Fruit fly (Drosophila melanogaster): Measurements from ENCODE around the gene CG1571.

CG1571 gene

DNA sequence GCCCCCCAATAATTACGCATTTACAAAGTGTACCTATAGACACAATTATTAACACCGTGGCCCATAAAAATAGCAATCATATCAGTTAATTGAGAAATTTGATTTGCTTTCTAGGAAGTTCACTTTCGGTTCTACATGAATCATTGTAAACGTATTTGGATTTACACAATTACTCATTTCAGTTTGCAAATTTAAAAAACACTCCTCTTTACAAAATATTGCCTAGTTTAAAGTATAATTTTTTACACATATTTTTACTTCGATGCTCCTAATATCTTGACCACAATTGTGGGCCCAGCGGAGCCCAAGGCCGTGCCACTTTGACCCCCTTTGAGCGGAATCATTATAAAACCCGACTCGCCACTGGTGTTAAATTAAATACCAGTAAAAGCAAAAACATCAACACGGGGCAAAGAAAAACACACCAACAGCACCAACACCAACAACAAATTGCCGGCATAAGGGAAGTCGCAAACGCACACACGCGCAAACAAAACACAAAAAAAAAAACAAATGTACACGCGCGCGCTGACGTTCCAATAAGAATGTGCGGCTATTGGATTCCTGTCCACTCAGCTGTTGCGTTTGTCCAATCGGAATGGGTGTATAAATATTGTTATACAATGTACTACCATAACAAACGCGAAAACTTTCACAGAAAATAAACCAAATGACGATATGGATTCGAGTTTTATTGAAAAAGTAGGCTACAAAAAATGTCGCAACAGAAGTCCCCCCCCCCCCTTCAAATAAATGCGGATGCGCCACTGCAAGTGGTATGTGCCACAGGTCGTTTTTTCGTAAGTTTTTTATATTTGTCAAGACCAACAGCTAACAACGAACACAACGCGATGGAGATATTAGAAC lies 39.0 kb downstream of the CG1571 start (continued):
- TF ChIP-seq kah (GFP tag; optimal IDR thresholded peaks at IDR 0.05) (peak; percentile 9), NFAT (GFP tag; IDR thresholded peaks at IDR 0.05) (no peak), dm (GFP tag; optimal IDR thresholded peaks at IDR 0.05) (no peak), gcm2 (GFP tag; optimal IDR thresholded peaks at IDR 0.05) (no peak), CG34422 (GFP tag; IDR thresholded peaks at IDR 0.05) (no peak; the same call in 2 of the 3 replicates), Optix (GFP tag; IDR thresholded peaks at IDR 0.05) (no peak), Sox100B (GFP tag; optimal IDR thresholded peaks at IDR 0.05) (peak; percentile 61), Six4 (GFP tag; optimal IDR thresholded peaks at IDR 0.05) (no peak), CG8359 (GFP tag; optimal IDR thresholded peaks at IDR 0.05; ENCODE audit: borderline replicate concordance) (no peak), CG11696 (GFP tag; IDR thresholded peaks at IDR 0.05) (peak; percentile 78), so (GFP tag; IDR thresholded peaks at IDR 0.05) (peak; percentile 75), CG17328 (GFP tag; IDR thresholded peaks at IDR 0.05) (0 out of 2 replicates have a peak, but pooled peaks have one; percentile 24), hbn (GFP tag; IDR thresholded peaks at IDR 0.05; ENCODE audit: partially characterized antibody) (no peak), CG12659 (GFP tag; optimal IDR thresholded peaks at IDR 0.05) (peak; percentile 38), gt (GFP tag; IDR thresholded peaks at IDR 0.05) (no peak), pum (GFP tag; optimal IDR thresholded peaks at IDR 0.05) (peak; percentile 15), CG17385 (GFP tag; optimal IDR thresholded peaks at IDR 0.05) (peak; percentile 71), Abd-B (GFP tag; optimal IDR thresholded peaks at IDR 0.05) (peak; percentile 56), CG3847 (GFP tag; IDR thresholded peaks at IDR 0.05) (peak; percentile 41), lbe (GFP tag; optimal IDR thresholded peaks at IDR 0.05) (no peak), CG7928 (GFP tag; optimal IDR thresholded peaks at IDR 0.05) (no peak), grn (GFP tag; optimal IDR thresholded peaks at IDR 0.05) (no peak), Scr (GFP tag; IDR thresholded peaks at IDR 0.05; ENCODE audit: partially characterized antibody) (no peak), MTF-1 (GFP tag; optimal IDR thresholded peaks at IDR 0.05; ENCODE audit: borderline replicate concordance) (no peak), CG10209 (GFP tag; optimal IDR thresholded peaks at IDR 0.05) (peak; percentile 59), croc (GFP tag; conservative IDR thresholded peaks at IDR 0.05) (no peak), bsh (GFP tag; optimal IDR thresholded peaks at IDR 0.05) (peak in 1 of 2 experiments; percentile 47), Xbp1 (GFP tag; optimal IDR thresholded peaks at IDR 0.05) (peak; percentile 62), nerfin-1 (tag; optimal IDR thresholded peaks at IDR 0.05) (no peak), Ets65A (GFP tag) (peak; percentile 88), Doc2 (GFP tag; IDR thresholded peaks at IDR 0.05) (no peak), CG9797 (GFP tag; optimal IDR thresholded peaks at IDR 0.05) (no peak), CG10274 (GFP tag; optimal IDR thresholded peaks at IDR 0.05) (peak; percentile 40), CG1792 (GFP tag; optimal IDR thresholded peaks at IDR 0.05) (no peak), CG11560 (tag; IDR thresholded peaks at IDR 0.05) (no peak), Dek (tag; optimal IDR thresholded peaks at IDR 0.05) (peak; percentile 61), Mrtf (GFP tag; IDR thresholded peaks at IDR 0.05) (no peak), CoRest (tag; optimal IDR thresholded peaks at IDR 0.05) (peak; percentile 73), zen (tag; optimal IDR thresholded peaks at IDR 0.05) (peak; percentile 13), zen2 (GFP tag; IDR thresholded peaks at IDR 0.05; ENCODE audit: partially characterized antibody) (no peak), CG12071 (GFP tag; optimal IDR thresholded peaks at IDR 0.05) (peak; percentile 55), CG14860 (GFP tag; IDR thresholded peaks at IDR 0.05; ENCODE audit: partially characterized antibody) (no peak), Jarid2 (GFP tag; optimal IDR thresholded peaks at IDR 0.05) (peak; percentile 25), dan (GFP tag; IDR thresholded peaks at IDR 0.05) (no peak), CG11695 (GFP tag; IDR thresholded peaks at IDR 0.05) (peak; percentile 88), sug (tag; optimal IDR thresholded peaks at IDR 0.05) (peak; percentile 75), ab (GFP tag; optimal IDR thresholded peaks at IDR 0.05) (no peak), cas (GFP tag; IDR thresholded peaks at IDR 0.05) (no peak), CG2712 (tag; optimal IDR thresholded peaks at IDR 0.05) (peak; percentile 56)
